Worm (Caenorhabditis elegans): ENCODE data around the gene set-30.

Gene set-30

ce11 chrX:4971427-4971826, 27.6 kb upstream of the set-30 start (continued):
- TF ChIP-seq php-3 (GFP tag; IDR thresholded peaks at IDR 0.05) (no peak), nhr-28 (tag; optimal IDR thresholded peaks at IDR 0.05) (peak; percentile 50), skn-1 (tag; optimal IDR thresholded peaks at IDR 0.05) (no peak), pqm-1 (tag; optimal IDR thresholded peaks at IDR 0.05) (no peak), nhr-237 (tag; optimal IDR thresholded peaks at IDR 0.05) (no peak), madf-9 (GFP tag; conservative IDR thresholded peaks at IDR 0.05) (no peak), ceh-20 (GFP tag; IDR thresholded peaks at IDR 0.05) (0 out of 2 replicates have a peak, but pooled peaks have one; percentile 13), nhr-111 (GFP tag; optimal IDR thresholded peaks at IDR 0.05) (no peak), ama-1 (optimal IDR thresholded peaks at IDR 0.05) (no peak), mxl-2 (GFP tag; conservative IDR thresholded peaks at IDR 0.05) (no peak), egl-27 (tag; optimal IDR thresholded peaks at IDR 0.05) (no peak), vab-7 (GFP tag; IDR thresholded peaks at IDR 0.05) (no peak), ztf-7 (tag; optimal IDR thresholded peaks at IDR 0.05) (no peak), duxl-1 (tag; optimal IDR thresholded peaks at IDR 0.05; ENCODE audit: poor library complexity) (peak; percentile 35), nhr-10 (tag; optimal IDR thresholded peaks at IDR 0.05) (no peak), lin-1 (GFP tag; IDR thresholded peaks at IDR 0.05) (0 out of 2 replicates have a peak, but pooled peaks have one; percentile 32), spr-1 (tag; optimal IDR thresholded peaks at IDR 0.05) (no peak), unc-39 (tag; optimal IDR thresholded peaks at IDR 0.05) (no peak), saeg-2 (GFP tag; IDR thresholded peaks at IDR 0.05) (no peak), T26A8.4 (GFP tag; IDR thresholded peaks at IDR 0.05) (no peak), lin-29 (GFP tag; IDR thresholded peaks at IDR 0.05) (no peak), F49E8.2 (tag; optimal IDR thresholded peaks at IDR 0.05; ENCODE audit: borderline replicate concordance) (no peak)

DNA sequence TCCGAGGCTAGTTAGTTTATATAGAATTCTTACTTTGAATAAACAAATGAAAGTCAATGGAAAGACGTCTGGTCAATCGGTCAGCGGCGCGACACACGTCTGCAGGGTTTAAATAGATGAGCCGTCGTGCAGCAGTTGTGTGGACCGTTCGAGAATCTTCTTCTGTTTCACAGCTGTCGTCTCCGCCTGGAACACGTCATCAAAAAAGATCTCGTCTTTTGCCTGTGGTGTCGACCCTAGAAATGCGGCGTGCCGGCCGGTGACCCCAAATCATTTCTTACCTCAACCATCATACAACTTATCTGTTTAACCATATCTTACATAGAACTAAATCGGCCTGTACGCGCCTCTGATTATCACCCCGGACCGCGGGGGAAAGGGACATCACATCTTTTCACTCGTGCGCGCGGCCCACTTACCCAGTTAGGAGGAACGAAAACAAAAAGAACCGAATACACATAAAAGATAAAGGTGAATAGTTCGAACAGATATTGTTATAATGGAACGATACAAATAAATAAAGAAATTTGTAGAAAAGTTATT, 27.0 kb upstream of the set-30 start:
- TF ChIP-seq ctbp-1 (GFP tag; IDR thresholded peaks at IDR 0.05) (no peak), lin-38 (GFP tag; IDR thresholded peaks at IDR 0.05) (no peak), daf-16 (GFP tag; optimal IDR thresholded peaks at IDR 0.05) (peak in 1 of 2 experiments; percentile 46), daf-16 (tag; optimal IDR thresholded peaks at IDR 0.05) (no peak), nhr-111 (GFP tag; optimal IDR thresholded peaks at IDR 0.05) (no peak), ceh-20 (GFP tag; IDR thresholded peaks at IDR 0.05) (no peak), nhr-102 (tag; optimal IDR thresholded peaks at IDR 0.05) (no peak), pha-4 (GFP tag; IDR thresholded peaks at IDR 0.05) (no peak), pha-4 (tag; optimal IDR thresholded peaks at IDR 0.05) (no peak), nhr-76 (tag; optimal IDR thresholded peaks at IDR 0.05) (no peak), T26A8.4 (GFP tag; IDR thresholded peaks at IDR 0.05) (no peak), arid-1 (GFP tag; conservative IDR thresholded peaks at IDR 0.05) (no peak), nhr-28 (tag; optimal IDR thresholded peaks at IDR 0.05) (no peak), zfp-3 (GFP tag; conservative IDR thresholded peaks at IDR 0.05) (no peak), ztf-11 (tag; optimal IDR thresholded peaks at IDR 0.05) (no peak), nhr-48 (tag; optimal IDR thresholded peaks at IDR 0.05) (no peak), zfp-2 (tag; optimal IDR thresholded peaks at IDR 0.05) (no peak), hmg-1.1 (GFP tag; IDR thresholded peaks at IDR 0.05) (peak; percentile 8; the same call in 1 of the 2 replicates), lin-29 (GFP tag; IDR thresholded peaks at IDR 0.05) (no peak), dpl-1 (GFP tag; optimal IDR thresholded peaks at IDR 0.05) (no peak), egl-27 (tag; optimal IDR thresholded peaks at IDR 0.05) (no peak), saeg-2 (GFP tag; IDR thresholded peaks at IDR 0.05) (no peak), hlh-11 (tag; optimal IDR thresholded peaks at IDR 0.05) (peak; percentile 66), ces-1 (GFP tag; optimal IDR thresholded peaks at IDR 0.05) (no peak), sdz-12 (GFP tag; optimal IDR thresholded peaks at IDR 0.05) (no peak), tag-97 (GFP tag; IDR thresholded peaks at IDR 0.05) (no peak), T20F7.1 (GFP tag; optimal IDR thresholded peaks at IDR 0.05) (no peak), nhr-10 (tag; optimal IDR thresholded peaks at IDR 0.05) (no peak), nhr-237 (tag; optimal IDR thresholded peaks at IDR 0.05) (no peak), ZK546.5 (tag; optimal IDR thresholded peaks at IDR 0.05) (no peak), R02D3.7 (tag; optimal IDR thresholded peaks at IDR 0.05) (no peak), vab-7 (GFP tag; IDR thresholded peaks at IDR 0.05) (no peak), unc-130 (GFP tag; optimal IDR thresholded peaks at IDR 0.05) (no peak), fkh-10 (GFP tag; optimal IDR thresholded peaks at IDR 0.05) (no peak), daf-12 (tag; optimal IDR thresholded peaks at IDR 0.05) (no peak), madf-9 (GFP tag; conservative IDR thresholded peaks at IDR 0.05) (no peak), ceh-32 (tag; optimal IDR thresholded peaks at IDR 0.05; ENCODE audit: poor library complexity) (no peak), Y105C5A.15 (GFP tag; IDR thresholded peaks at IDR 0.05) (no peak), dmd-8 (GFP tag; IDR thresholded peaks at IDR 0.05) (no peak)

Data from whole organism, L4 larva.